Fruit fly (Drosophila melanogaster) whole organism, pupa: ENCODE data around the gene LManIV.

ENCODE experiments used
- CG12605 ChIP-seq: fragments of 200-800 bp; sonication (Bioruptor generic); IDR thresholded peaks from 2 replicates; pipeline ENCODE4 v1.3.6; 2022; ENCODE audit warnings: missing biosample characterization, missing genetic modification characterization
- CG13204 ChIP-seq: fragments of 200-800 bp; sonication (Bioruptor generic); optimal IDR thresholded peaks from 2 replicates; lab custom pipeline; 2018; ENCODE audit warnings: missing biosample characterization, mild to moderate bottlenecking, missing genetic modification characterization, moderate library complexity
- CG15710 ChIP-seq: fragments of 200-800 bp; sonication (Bioruptor generic); optimal IDR thresholded peaks from 2 replicates; lab custom pipeline; 2018; ENCODE audit warnings: missing biosample characterization, mild to moderate bottlenecking, missing genetic modification characterization, moderate library complexity
- CG9948 ChIP-seq: fragments of 200-800 bp; sonication (Bioruptor generic); optimal IDR thresholded peaks from 2 replicates; lab custom pipeline; 2018; ENCODE audit warnings: missing biosample characterization, mild to moderate bottlenecking, missing genetic modification characterization, moderate library complexity
- Pif1A ChIP-seq: fragments of 200-800 bp; sonication (Bioruptor generic); optimal IDR thresholded peaks from 3 replicates; lab custom pipeline; 2016; ENCODE audit warnings: missing biosample characterization, missing genetic modification characterization
- Snoo ChIP-seq: fragments of 200-800 bp; sonication (Bioruptor generic); optimal IDR thresholded peaks from 3 replicates; lab custom pipeline; 2017; ENCODE audit warnings: missing biosample characterization, mild to moderate bottlenecking, missing genetic modification characterization, inconsistent platforms
- fd96Ca ChIP-seq: fragments of 200-800 bp; sonication (Bioruptor generic); IDR thresholded peaks from 3 replicates; pipeline ENCODE4 v1.3.6; 2022; ENCODE audit warnings: missing biosample characterization, missing genetic modification characterization
- rn ChIP-seq: fragments of 200-800 bp; sonication (Bioruptor generic); IDR thresholded peaks from 2 replicates; pipeline ENCODE4 v1.3.6; 2022; ENCODE audit warnings: missing biosample characterization, missing genetic modification characterization

- TF ChIP-seq CG15710 (tag; lab: Kevin White, UChicago) (no peak), CG9948 (tag; lab: Kevin White, UChicago) (no peak), CG12605 (GFP tag; lab: Robert Waterston, UW) (no peak), Snoo (tag; lab: Kevin White, UChicago) (no peak), fd96Ca (GFP tag; lab: Robert Waterston, UW) (no peak), rn (GFP tag; lab: Robert Waterston, UW) (no peak), CG13204 (GFP tag; lab: Kevin White, UChicago) (no peak), Pif1A (GFP tag; lab: Kevin White, UChicago) (no peak)
Observed at dm6 chr2L:8736383-8736782, 35.8 kb downstream of the LManIV start.
